Fruit fly (Drosophila melanogaster) S2 (cell line): ENCODE results near the gene CG33725.
A peak's percentile ranks its signal among the peaks of the same experiment; 100 is the strongest.

ENCODE experiments used
- CG8478 ChIP-seq: fragments of >200 bp; optimal IDR thresholded peaks from 2 replicates; lab custom pipeline; 2018
- CTCF ChIP-seq, 2 experiments: fragments of >200 bp; optimal IDR thresholded peaks; 2 replicates each; lab custom pipeline; 2018

DNA sequence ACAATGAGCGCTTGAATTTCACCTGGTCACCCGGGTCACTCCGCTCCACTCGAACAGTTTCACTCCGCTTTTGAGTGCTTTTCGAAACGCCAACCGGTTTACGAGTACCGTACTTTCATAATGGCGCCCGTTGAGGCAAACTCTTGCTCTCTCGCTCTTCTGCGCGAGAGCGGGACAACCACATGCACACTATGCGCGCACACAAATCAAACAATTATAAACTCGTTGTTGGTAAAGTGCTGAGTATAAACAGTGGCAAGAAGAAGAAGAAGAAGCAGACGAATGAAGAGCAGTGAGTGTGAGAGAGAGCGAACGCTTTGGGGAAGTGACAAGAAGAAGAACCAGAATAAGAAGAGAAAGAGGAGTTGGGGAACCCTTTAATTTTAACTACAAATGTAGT is 14.4 kb upstream of the CG33725 start, which contains the start of gene eyg:
- TF ChIP-seq CTCF (optimal IDR thresholded peaks at IDR 0.05; lab: Kevin White, UChicago) (peak; percentile 15 to 43), CG8478 (lab: Kevin White, UChicago) (no peak)
